3 worm cellular contexts compared by ENCODE assay signal in the genomic region with DNA sequence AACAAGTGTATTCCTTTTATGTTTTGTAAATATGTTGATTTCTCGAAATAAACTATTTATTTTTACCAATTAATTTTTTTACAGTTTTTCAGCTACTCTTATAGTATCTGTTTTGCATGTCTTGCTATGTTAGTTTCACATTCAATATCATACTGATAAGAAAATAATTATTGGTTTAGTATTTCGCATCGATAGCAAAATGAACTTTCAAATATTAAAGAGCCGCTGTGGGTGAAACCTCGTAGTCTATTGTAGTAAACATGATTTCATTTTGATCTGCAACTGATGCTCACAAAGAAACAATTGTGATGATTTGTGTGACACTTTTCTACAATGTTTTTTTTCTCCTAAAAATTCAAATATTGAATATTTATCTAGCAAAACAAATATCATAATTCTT.
TF ChIP-seq lines count a peak whose summit lies in the region.

No protein-coding gene starts in this region.

TF ChIP-seq in whole organism, L2 larva, 48 proteins besides CTCF, POLR2A, EP300 and RAD21:
- TF ChIP-seq fos-1 (tag; optimal IDR thresholded peaks at IDR 0.05; lab: Kevin White, UChicago), result peak; percentile 55
- TF ChIP-seq sma-9 (GFP tag; optimal IDR thresholded peaks at IDR 0.05; lab: Kevin White, UChicago), result no peak
- TF ChIP-seq sma-9 (tag; optimal IDR thresholded peaks at IDR 0.05; lab: Kevin White, UChicago), result no peak

TF ChIP-seq in whole organism, L3 larva, 47 proteins besides CTCF, POLR2A, EP300 and RAD21:
- TF ChIP-seq unc-62 (GFP tag; optimal IDR thresholded peaks at IDR 0.05; lab: Kevin White, UChicago) (no peak), unc-39 (tag; optimal IDR thresholded peaks at IDR 0.05; lab: Kevin White, UChicago) (no peak), nhr-77 (tag; optimal IDR thresholded peaks at IDR 0.05; lab: Kevin White, UChicago) (no peak), elt-2 (tag; optimal IDR thresholded peaks at IDR 0.05; lab: Kevin White, UChicago) (peak; percentile 49), fkh-2 (tag; optimal IDR thresholded peaks at IDR 0.05; lab: Kevin White, UChicago) (no peak), hmg-11 (tag; optimal IDR thresholded peaks at IDR 0.05; lab: Kevin White, UChicago) (no peak), nhr-23 (tag; optimal IDR thresholded peaks at IDR 0.05; lab: Kevin White, UChicago) (no peak), ceh-28 (tag; optimal IDR thresholded peaks at IDR 0.05; lab: Kevin White, UChicago) (no peak), ceh-16 (tag; optimal IDR thresholded peaks at IDR 0.05; lab: Kevin White, UChicago) (no peak), fkh-10 (GFP tag; optimal IDR thresholded peaks at IDR 0.05; lab: Kevin White, UChicago) (no peak), nhr-76 (tag; optimal IDR thresholded peaks at IDR 0.05; lab: Kevin White, UChicago) (no peak), egl-5 (tag; optimal IDR thresholded peaks at IDR 0.05; lab: Kevin White, UChicago) (no peak), pqm-1 (tag; optimal IDR thresholded peaks at IDR 0.05; lab: Kevin White, UChicago) (peak; percentile 73)

TF ChIP-seq in whole organism, L4 larva, 104 proteins besides CTCF, POLR2A, EP300 and RAD21:
- TF ChIP-seq dmd-6 (GFP tag; IDR thresholded peaks at IDR 0.05; lab: Robert Waterston, UW), result peak; percentile 27; the same call in 1 of the 2 replicates
- TF ChIP-seq mdl-1 (tag; optimal IDR thresholded peaks at IDR 0.05; lab: Kevin White, UChicago), result no peak
- peak; percentile 11 for TF ChIP-seq nhr-77 (tag; optimal IDR thresholded peaks at IDR 0.05; lab: Kevin White, UChicago)
- TF ChIP-seq daf-16 (GFP tag; optimal IDR thresholded peaks at IDR 0.05; lab: Kevin White, UChicago), result no peak
- peak; percentile 37 for TF ChIP-seq daf-16 (tag; optimal IDR thresholded peaks at IDR 0.05; lab: Kevin White, UChicago)
- TF ChIP-seq dve-1 (tag; optimal IDR thresholded peaks at IDR 0.05; lab: Kevin White, UChicago; ENCODE audit: insufficient read depth), result peak; percentile 3
- TF ChIP-seq egl-43 (GFP tag; IDR thresholded peaks at IDR 0.05; lab: Robert Waterston, UW), result no peak
- TF ChIP-seq hlh-11 (tag; optimal IDR thresholded peaks at IDR 0.05; lab: Kevin White, UChicago), result peak; percentile 1
- TF ChIP-seq nhr-237 (tag; optimal IDR thresholded peaks at IDR 0.05; lab: Kevin White, UChicago), result no peak
- no peak for TF ChIP-seq mes-2 (tag; optimal IDR thresholded peaks at IDR 0.05; lab: Kevin White, UChicago; ENCODE audit: poor library complexity, severe bottlenecking)
- TF ChIP-seq F49E8.2 (tag; optimal IDR thresholded peaks at IDR 0.05; lab: Kevin White, UChicago; ENCODE audit: borderline replicate concordance), result no peak
- TF ChIP-seq Y75B8A.6 (GFP tag; IDR thresholded peaks at IDR 0.05; lab: Robert Waterston, UW), result no peak
- TF ChIP-seq pqm-1 (tag; optimal IDR thresholded peaks at IDR 0.05; lab: Kevin White, UChicago), result peak; percentile 62
- peak; percentile 77 for TF ChIP-seq nhr-28 (tag; optimal IDR thresholded peaks at IDR 0.05; lab: Kevin White, UChicago)
